Worm (Caenorhabditis elegans): Measurements from ENCODE around the gene pot-2.

DNA sequence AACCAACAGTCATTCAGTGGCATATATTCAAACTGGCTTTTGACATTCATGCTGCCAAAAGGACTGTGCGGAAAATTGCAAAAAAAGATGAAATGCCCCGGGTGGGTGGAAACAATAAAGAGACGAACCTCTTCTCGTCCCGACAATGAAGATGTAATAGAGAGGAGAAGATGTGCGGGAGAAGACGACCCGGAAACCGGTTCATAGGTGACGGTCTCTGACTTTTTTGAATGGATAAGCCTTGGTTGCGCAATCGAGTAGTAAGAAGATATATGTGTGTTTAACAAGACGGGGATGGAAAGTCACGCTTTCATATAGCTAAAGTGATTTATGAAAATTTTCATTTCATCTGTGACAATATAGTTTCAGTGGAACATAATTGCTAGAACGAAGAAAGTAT lies 43.2 kb upstream of the pot-2 start:
- TF ChIP-seq F49E8.2 (tag; optimal IDR thresholded peaks at IDR 0.05; ENCODE audit: insufficient read depth): no peak
- TF ChIP-seq ZK185.1 (tag; optimal IDR thresholded peaks at IDR 0.05; ENCODE audit: poor library complexity, severe bottlenecking): no peak
- no peak for TF ChIP-seq F52B5.7 (tag; optimal IDR thresholded peaks at IDR 0.05)
- TF ChIP-seq lir-1 (GFP tag; conservative IDR thresholded peaks at IDR 0.05): no peak
- TF ChIP-seq T26A5.8 (tag; optimal IDR thresholded peaks at IDR 0.05): no peak
- no peak for TF ChIP-seq F23B12.7 (tag; optimal IDR thresholded peaks at IDR 0.05; ENCODE audit: insufficient read depth)
- no peak for TF ChIP-seq snpc-4 (GFP tag; optimal IDR thresholded peaks at IDR 0.05)
- TF ChIP-seq snpc-4 (tag; optimal IDR thresholded peaks at IDR 0.05): no peak
- TF ChIP-seq hlh-26 (GFP tag; conservative IDR thresholded peaks at IDR 0.05): no peak
- TF ChIP-seq F57A8.1 (GFP tag; optimal IDR thresholded peaks at IDR 0.05): no peak

Data from whole organism, young adult.